Worm (Caenorhabditis elegans): ENCODE results near the gene T16G1.2.

- TF ChIP-seq hmg-11 (tag; optimal IDR thresholded peaks at IDR 0.05) (no peak), fos-1 (tag; optimal IDR thresholded peaks at IDR 0.05) (no peak), nhr-77 (tag; optimal IDR thresholded peaks at IDR 0.05) (no peak), elt-3 (tag; optimal IDR thresholded peaks at IDR 0.05) (no peak), unc-39 (tag; optimal IDR thresholded peaks at IDR 0.05) (no peak), daf-12 (tag; optimal IDR thresholded peaks at IDR 0.05) (no peak), unc-62 (GFP tag; optimal IDR thresholded peaks at IDR 0.05) (no peak)
Measured at ce11 chrV:12954261-12954660, 25.0 kb downstream of the T16G1.2 start.

Data from whole organism, L3 larva.